Fruit fly (Drosophila melanogaster) whole organism, embryonic: ENCODE results near the gene CG31538.

Experiments used
- ATbp ChIP-seq: fragments of 200-800 bp; sonication (Bioruptor generic); optimal IDR thresholded peaks from 2 replicates; lab custom pipeline; 2017; ENCODE audit warnings: missing biosample characterization, mild to moderate bottlenecking, missing genetic modification characterization, missing genetic modification reagents
- Bteb2 ChIP-seq: fragments of 200-800 bp; sonication (Bioruptor generic); optimal IDR thresholded peaks from 2 replicates; lab custom pipeline; 2016; ENCODE audit warnings: missing biosample characterization, missing genetic modification characterization
- CG10321 ChIP-seq: fragments of 200-800 bp; sonication (Bioruptor generic); IDR thresholded peaks from 2 replicates; pipeline ENCODE4 v1.3.6; 2022; ENCODE audit warnings: missing biosample characterization, missing genetic modification characterization
- CG11723 ChIP-seq: fragments of 200-800 bp; sonication (Bioruptor generic); optimal IDR thresholded peaks from 2 replicates; lab custom pipeline; 2017; ENCODE audit warnings: missing biosample characterization, mild to moderate bottlenecking, missing genetic modification characterization
- CG12104 ChIP-seq: fragments of 200-800 bp; sonication (Bioruptor generic); optimal IDR thresholded peaks from 3 replicates; lab custom pipeline; 2016; ENCODE audit warnings: missing biosample characterization, missing genetic modification characterization
- CG13123 ChIP-seq: fragments of 200-800 bp; sonication (Bioruptor generic); optimal IDR thresholded peaks from 2 replicates; lab custom pipeline; 2016; ENCODE audit warnings: missing biosample characterization, missing genetic modification characterization
- CG15011 ChIP-seq: fragments of 200-800 bp; sonication (Bioruptor generic); optimal IDR thresholded peaks from 3 replicates; lab custom pipeline; 2018; ENCODE audit warnings: missing biosample characterization, mild to moderate bottlenecking, missing genetic modification characterization
- CG1602 ChIP-seq: fragments of 200-800 bp; sonication (Bioruptor generic); optimal IDR thresholded peaks from 3 replicates; lab custom pipeline; 2016; ENCODE audit warnings: missing biosample characterization, missing genetic modification characterization
- CG1603 ChIP-seq: fragments of 200-800 bp; sonication (Bioruptor generic); optimal IDR thresholded peaks from 2 replicates; lab custom pipeline; 2019; ENCODE audit warnings: missing biosample characterization, mild to moderate bottlenecking, missing genetic modification characterization, moderate library complexity
- CG17186 ChIP-seq: fragments of 200-800 bp; sonication (Bioruptor generic); optimal IDR thresholded peaks from 3 replicates; lab custom pipeline; 2017; ENCODE audit warnings: missing biosample characterization, missing genetic modification reagents, missing genetic modification characterization
- CG17829 ChIP-seq: fragments of 200-800 bp; optimal IDR thresholded peaks from 2 replicates; lab custom pipeline; 2019; ENCODE audit warnings: missing biosample characterization, mild to moderate bottlenecking, missing genetic modification characterization, moderate library complexity
- CG18262 ChIP-seq: fragments of 200-800 bp; optimal IDR thresholded peaks from 3 replicates; lab custom pipeline; 2019; ENCODE audit warnings: missing biosample characterization, mild to moderate bottlenecking, missing genetic modification characterization, moderate library complexity
- CG1832 ChIP-seq: fragments of 200-800 bp; sonication (Bioruptor generic); optimal IDR thresholded peaks from 2 replicates; lab custom pipeline; 2017; ENCODE audit warnings: missing biosample characterization, mild to moderate bottlenecking, missing genetic modification characterization, inconsistent platforms
- CG30020 ChIP-seq: fragments of 200-800 bp; optimal IDR thresholded peaks from 2 replicates; lab custom pipeline; 2019; ENCODE audit warnings: missing biosample characterization, mild to moderate bottlenecking, missing genetic modification characterization, moderate library complexity
- CG32532 ChIP-seq: fragments of 200-800 bp; sonication (Bioruptor generic); IDR thresholded peaks from 2 replicates; pipeline ENCODE4 v1.3.6; 2022; ENCODE audit warnings: missing biosample characterization, missing genetic modification characterization
- CG32772 ChIP-seq: fragments of 200-800 bp; sonication (Bioruptor generic); IDR thresholded peaks from 2 replicates; pipeline ENCODE4 v1.3.6; 2022; ENCODE audit warnings: missing biosample characterization, missing genetic modification characterization
- CG4360 ChIP-seq: fragments of 200-800 bp; sonication (Bioruptor generic); IDR thresholded peaks from 2 replicates; pipeline ENCODE4 v1.3.6; 2022; ENCODE audit warnings: missing biosample characterization, missing genetic modification characterization
- CG4617 ChIP-seq: fragments of 200-800 bp; sonication (Bioruptor generic); optimal IDR thresholded peaks from 3 replicates; lab custom pipeline; 2016; ENCODE audit warnings: missing biosample characterization, missing genetic modification characterization, borderline replicate concordance
- CG9437 ChIP-seq: fragments of 200-800 bp; sonication (Bioruptor generic); optimal IDR thresholded peaks from 2 replicates; lab custom pipeline; 2018; ENCODE audit warnings: missing biosample characterization, mild to moderate bottlenecking, missing genetic modification characterization
- CG9932 ChIP-seq: fragments of 200-800 bp; sonication (Bioruptor generic); IDR thresholded peaks from 2 replicates; pipeline ENCODE4 v1.3.6; 2022; ENCODE audit warnings: missing biosample characterization, missing genetic modification characterization
- Dll ChIP-seq: fragments of 200-800 bp; sonication (Bioruptor generic); IDR thresholded peaks from 4 replicates; pipeline ENCODE4 v1.3.6; 2022; ENCODE audit warnings: missing biosample characterization, missing genetic modification characterization; ENCODE audit not compliant: partially characterized antibody
- Dref ChIP-seq: fragments of 200-800 bp; sonication (Bioruptor generic); IDR thresholded peaks from 2 replicates; pipeline ENCODE4 v1.3.6; 2022; ENCODE audit warnings: missing biosample characterization, missing genetic modification characterization
- Hand ChIP-seq: fragments of 200-800 bp; sonication (Bioruptor generic); optimal IDR thresholded peaks from 2 replicates; lab custom pipeline; 2017; ENCODE audit warnings: mild to moderate bottlenecking, missing biosample characterization, missing genetic modification reagents, missing genetic modification characterization
- Mad ChIP-seq: fragments of 200-800 bp; sonication (Bioruptor generic); optimal IDR thresholded peaks from 2 replicates; lab custom pipeline; 2016; ENCODE audit warnings: missing biosample characterization, missing genetic modification characterization
- Poxn ChIP-seq: fragments of 200-800 bp; sonication (Bioruptor generic); IDR thresholded peaks from 2 replicates; pipeline ENCODE4 v1.3.6; 2022; ENCODE audit warnings: missing biosample characterization, missing genetic modification characterization
- Sox100B ChIP-seq: fragments of 200-800 bp; sonication (Bioruptor generic); optimal IDR thresholded peaks from 3 replicates; lab custom pipeline; 2018; ENCODE audit warnings: missing biosample characterization, mild to moderate bottlenecking, missing genetic modification characterization
- bbx ChIP-seq: fragments of 200-800 bp; sonication (Bioruptor generic); IDR thresholded peaks from 2 replicates; pipeline ENCODE4 v1.3.6; 2022; ENCODE audit warnings: missing biosample characterization, missing genetic modification characterization; ENCODE audit not compliant: partially characterized antibody
- chinmo ChIP-seq: fragments of 200-800 bp; sonication (Bioruptor generic); IDR thresholded peaks from 4 replicates; pipeline ENCODE4 v1.3.6; 2022; ENCODE audit warnings: missing biosample characterization, missing genetic modification characterization; ENCODE audit not compliant: partially characterized antibody
- dati ChIP-seq: fragments of 200-800 bp; sonication (Bioruptor generic); IDR thresholded peaks from 2 replicates; pipeline ENCODE4 v1.3.6; 2022; ENCODE audit warnings: missing biosample characterization, missing genetic modification characterization
- esg ChIP-seq: fragments of 200-800 bp; sonication (Bioruptor generic); conservative IDR thresholded peaks from 2 replicates; pipeline ENCODE4 v1.3.6; 2022; ENCODE audit warnings: missing biosample characterization, missing genetic modification characterization
- fru ChIP-seq: fragments of >200 bp; optimal IDR thresholded peaks from 2 replicates; lab custom pipeline; 2017
- ftz-f1 ChIP-seq: fragments of 200-800 bp; sonication (Bioruptor generic); optimal IDR thresholded peaks from 2 replicates; lab custom pipeline; 2016; ENCODE audit warnings: missing biosample characterization, missing genetic modification characterization
- gem ChIP-seq: fragments of 200-800 bp; sonication (Bioruptor generic); optimal IDR thresholded peaks from 2 replicates; lab custom pipeline; 2019; ENCODE audit warnings: missing biosample characterization, mild to moderate bottlenecking, missing genetic modification characterization, moderate library complexity
- gro ChIP-seq: fragments of 200-800 bp; sonication (Bioruptor generic); optimal IDR thresholded peaks from 2 replicates; lab custom pipeline; 2016; ENCODE audit warnings: missing biosample characterization, missing genetic modification characterization
- gsb-n ChIP-seq: fragments of 200-800 bp; sonication (Bioruptor generic); optimal IDR thresholded peaks from 3 replicates; lab custom pipeline; 2018; ENCODE audit warnings: missing biosample characterization, mild to moderate bottlenecking, missing genetic modification characterization
- her ChIP-seq: fragments of 200-800 bp; sonication (Bioruptor generic); optimal IDR thresholded peaks from 2 replicates; lab custom pipeline; 2016; ENCODE audit warnings: missing biosample characterization, missing genetic modification characterization
- hkb ChIP-seq, 2 experiments: fragments of 200-800 bp in 1 of 2; fragments of >200 bp in 1 of 2; sonication (Bioruptor generic) in 1 of 2; IDR thresholded peaks in 1 of 2; optimal IDR thresholded peaks in 1 of 2; 2 replicates each; pipeline versions ENCODE4 v1.3.6 to Lab custom; 2017 to 2022; ENCODE audit warnings: missing biosample characterization in 1 of 2, missing genetic modification characterization in 1 of 2
- klu ChIP-seq: fragments of 200-800 bp; sonication (Bioruptor generic); IDR thresholded peaks from 2 replicates; pipeline ENCODE4 v1.3.6; 2022; ENCODE audit warnings: missing biosample characterization, missing genetic modification characterization
- nom ChIP-seq: fragments of 200-800 bp; sonication (Bioruptor generic); optimal IDR thresholded peaks from 2 replicates; lab custom pipeline; 2017; ENCODE audit warnings: missing biosample characterization, missing genetic modification characterization, mild to moderate bottlenecking, moderate library complexity, missing genetic modification reagents
- oc ChIP-seq: fragments of 200-800 bp; sonication (Bioruptor generic); optimal IDR thresholded peaks from 2 replicates; lab custom pipeline; 2018; ENCODE audit warnings: missing biosample characterization, mild to moderate bottlenecking, missing genetic modification characterization, moderate library complexity
- odd ChIP-seq: fragments of 200-800 bp; sonication (Bioruptor generic); optimal IDR thresholded peaks from 2 replicates; lab custom pipeline; 2017; ENCODE audit warnings: missing biosample characterization, mild to moderate bottlenecking, missing genetic modification characterization
- pfk ChIP-seq: fragments of 200-800 bp; sonication (Bioruptor generic); optimal IDR thresholded peaks from 2 replicates; lab custom pipeline; 2018; ENCODE audit warnings: missing biosample characterization, mild to moderate bottlenecking, missing genetic modification characterization, moderate library complexity
- phol ChIP-seq: fragments of 200-800 bp; sonication (Bioruptor generic); optimal IDR thresholded peaks from 3 replicates; lab custom pipeline; 2018; ENCODE audit warnings: missing biosample characterization, mild to moderate bottlenecking, missing genetic modification characterization, moderate library complexity
- pnt ChIP-seq: fragments of 200-800 bp; sonication (Bioruptor generic); optimal IDR thresholded peaks from 3 replicates; lab custom pipeline; 2016; ENCODE audit warnings: missing biosample characterization, missing genetic modification characterization
- sd ChIP-seq: fragments of 200-800 bp; sonication (Bioruptor generic); optimal IDR thresholded peaks from 3 replicates; lab custom pipeline; 2018; ENCODE audit warnings: missing biosample characterization, mild to moderate bottlenecking, missing genetic modification characterization, moderate library complexity
- sens ChIP-seq: fragments of 200-800 bp; sonication (Bioruptor generic); peaks from one replicate; lab custom pipeline; 2016; ENCODE audit warnings: missing biosample characterization, missing genetic modification characterization
- sisA ChIP-seq: fragments of 200-800 bp; sonication (Bioruptor generic); IDR thresholded peaks from 2 replicates; pipeline ENCODE4 v1.3.6; 2022; ENCODE audit warnings: missing biosample characterization, missing genetic modification characterization
- tx ChIP-seq: fragments of 200-800 bp; sonication (Bioruptor generic); optimal IDR thresholded peaks from 2 replicates; lab custom pipeline; 2016; ENCODE audit warnings: missing biosample characterization, missing genetic modification characterization
- unc-4 ChIP-seq: fragments of 200-800 bp; sonication (Bioruptor generic); IDR thresholded peaks from 2 replicates; pipeline ENCODE4 v1.3.6; 2022; ENCODE audit warnings: missing biosample characterization, missing genetic modification characterization; ENCODE audit not compliant: partially characterized antibody
- wor ChIP-seq: fragments of 200-800 bp; sonication (Bioruptor generic); IDR thresholded peaks from 2 replicates; pipeline ENCODE4 v1.3.6; 2022; ENCODE audit warnings: missing biosample characterization, missing genetic modification characterization

CG31538 gene

DNA sequence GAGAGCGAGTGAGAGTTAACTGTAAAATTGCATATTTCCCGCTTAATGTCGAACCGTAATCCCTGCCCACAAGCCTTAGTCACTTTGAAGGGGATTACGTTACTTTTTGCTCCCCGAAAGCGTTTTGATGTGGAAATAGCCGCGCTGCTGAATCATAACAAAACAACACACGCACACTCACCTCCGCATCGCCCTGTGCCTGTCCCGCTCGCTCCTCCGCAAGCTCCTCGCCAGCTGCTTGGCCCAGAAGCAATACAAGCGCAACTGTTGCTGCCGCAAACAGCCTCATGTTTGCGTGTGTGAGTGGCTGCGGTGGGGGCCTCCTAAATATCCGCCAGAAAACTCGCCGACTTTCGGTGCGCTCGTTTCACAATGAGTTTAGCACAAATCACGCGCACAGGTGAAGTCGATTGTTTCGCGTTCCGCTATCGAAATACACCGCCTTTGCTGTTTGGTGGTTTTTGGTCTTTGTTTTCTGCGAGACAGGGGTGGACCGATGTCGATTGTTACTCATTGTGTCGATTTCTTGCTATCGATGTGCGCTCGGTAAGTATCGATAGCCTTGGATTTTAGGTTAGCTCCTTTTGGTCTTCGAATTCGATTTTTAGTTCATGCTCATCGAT, 26.3 kb downstream of the CG31538 start, which contains the start of gene CtsF (continued):
- peak; percentile 71 for TF ChIP-seq ftz-f1 (GFP tag; lab: Kevin White, UChicago)
- peak; percentile 45 for TF ChIP-seq CG4360 (GFP tag; lab: Robert Waterston, UW)
- TF ChIP-seq CG15011 (GFP tag; lab: Kevin White, UChicago), result no peak
- TF ChIP-seq CG1602 (GFP tag; lab: Kevin White, UChicago), result no peak
- peak; percentile 34; the same call in 1 of the 2 replicates for TF ChIP-seq CG32532 (GFP tag; lab: Robert Waterston, UW)
- no peak for TF ChIP-seq klu (GFP tag; lab: Robert Waterston, UW)
- no peak for TF ChIP-seq Poxn
- TF ChIP-seq esg (GFP tag; lab: Robert Waterston, UW), result no peak
- no peak for TF ChIP-seq wor (GFP tag; lab: Robert Waterston, UW)
- peak; percentile 54 for TF ChIP-seq CG17829 (tag; lab: Kevin White, UChicago)
- TF ChIP-seq fru (lab: Kevin White, UChicago), result no peak
- no peak for TF ChIP-seq hkb (optimal IDR thresholded peaks at IDR 0.05; lab: Kevin White, UChicago)
- TF ChIP-seq hkb (GFP tag; IDR thresholded peaks at IDR 0.05; lab: Robert Waterston, UW), result no peak
- TF ChIP-seq CG9437 (GFP tag; lab: Kevin White, UChicago), result no peak
- TF ChIP-seq pnt, result no peak
- TF ChIP-seq Mad, result no peak
- TF ChIP-seq sisA (GFP tag; lab: Robert Waterston, UW), result no peak
- TF ChIP-seq ATbp (GFP tag; lab: Kevin White, UChicago), result no peak
- peak; percentile 70 for TF ChIP-seq CG17186 (GFP tag; lab: Kevin White, UChicago)
- TF ChIP-seq pfk (GFP tag; lab: Kevin White, UChicago), result no peak
- TF ChIP-seq her, result peak; percentile 79
- TF ChIP-seq Hand (GFP tag; lab: Kevin White, UChicago), result peak; percentile 48
- peak; percentile 57 for TF ChIP-seq gro (GFP tag; lab: Kevin White, UChicago)
- no peak for TF ChIP-seq Bteb2 (GFP tag; lab: Kevin White, UChicago)
- peak; percentile 6 for TF ChIP-seq gsb-n (tag; lab: Kevin White, UChicago)
- TF ChIP-seq sd, result peak; percentile 36
- no peak for TF ChIP-seq nom (GFP tag; lab: Kevin White, UChicago)
- TF ChIP-seq tx (GFP tag; lab: Kevin White, UChicago), result no peak
- peak; percentile 57 for TF ChIP-seq CG4617
- no peak for TF ChIP-seq CG12104 (GFP tag; lab: Kevin White, UChicago)
- no peak for TF ChIP-seq gem
- no peak for TF ChIP-seq dati (GFP tag; lab: Robert Waterston, UW)
- peak; percentile 99 for TF ChIP-seq bbx
- peak; percentile 84 for TF ChIP-seq CG1832 (GFP tag; lab: Kevin White, UChicago)
- peak; percentile 98 for TF ChIP-seq Dll (GFP tag; lab: Robert Waterston, UW)
- no peak for TF ChIP-seq oc (tag; lab: Kevin White, UChicago)
- peak; percentile 99 for TF ChIP-seq unc-4
- peak; percentile 62 for TF ChIP-seq CG10321 (GFP tag; lab: Robert Waterston, UW)
- TF ChIP-seq CG9932 (GFP tag; lab: Robert Waterston, UW), result peak; percentile 62
- no peak for TF ChIP-seq CG11723 (GFP tag; lab: Kevin White, UChicago)
- peak; percentile 100 for TF ChIP-seq Dref (GFP tag; lab: Robert Waterston, UW)
- no peak for TF ChIP-seq CG32772 (GFP tag; lab: Robert Waterston, UW)
- TF ChIP-seq odd (GFP tag; lab: Kevin White, UChicago), result peak; percentile 35
- TF ChIP-seq CG30020 (tag; lab: Kevin White, UChicago), result peak; percentile 43
- TF ChIP-seq CG13123 (GFP tag; lab: Kevin White, UChicago), result no peak
- peak; percentile 1 for TF ChIP-seq phol
- TF ChIP-seq Sox100B (GFP tag; lab: Kevin White, UChicago), result no peak
- peak; percentile 97 for TF ChIP-seq chinmo (GFP tag; lab: Robert Waterston, UW)
- peak; percentile 38 for TF ChIP-seq sens (GFP tag; lab: Kevin White, UChicago)
- TF ChIP-seq CG18262 (tag; lab: Kevin White, UChicago), result no peak
- TF ChIP-seq CG1603 (tag; lab: Kevin White, UChicago), result peak; percentile 48
